Fruit fly (Drosophila melanogaster): ENCODE results near the gene nebu.

DNA sequence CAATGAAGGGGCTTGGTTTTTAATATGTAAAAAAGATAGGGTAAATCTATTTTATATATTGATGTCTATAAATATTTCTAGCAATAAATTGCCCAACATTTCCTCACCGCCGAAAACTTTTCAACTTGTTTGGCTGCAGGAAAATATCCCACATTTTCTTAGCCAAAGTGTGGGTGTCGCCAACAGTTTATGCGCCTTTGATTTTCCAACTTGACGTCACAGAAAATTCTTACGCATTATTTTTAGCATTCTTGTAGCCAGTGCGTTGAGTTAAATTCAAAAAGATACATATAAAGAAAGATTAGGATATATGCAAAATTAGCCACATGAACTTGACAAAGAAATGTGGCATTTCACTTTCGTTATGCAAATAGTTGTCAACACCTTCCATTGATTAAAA is 3.0 kb downstream of the nebu start:
- TF ChIP-seq sage (GFP tag; optimal IDR thresholded peaks at IDR 0.05) (no peak), Dfd (GFP tag; optimal IDR thresholded peaks at IDR 0.05) (no peak), Hnf4 (GFP tag; optimal IDR thresholded peaks at IDR 0.05) (no peak), usp (GFP tag; optimal IDR thresholded peaks at IDR 0.05) (no peak), CG32264 (GFP tag; optimal IDR thresholded peaks at IDR 0.05) (no peak), ey (GFP tag; optimal IDR thresholded peaks at IDR 0.05) (no peak), pan (optimal IDR thresholded peaks at IDR 0.05) (no peak), OdsH (GFP tag; optimal IDR thresholded peaks at IDR 0.05) (no peak), h (GFP tag; optimal IDR thresholded peaks at IDR 0.05) (no peak), Myc (optimal IDR thresholded peaks at IDR 0.05) (no peak), sv (GFP tag; optimal IDR thresholded peaks at IDR 0.05) (no peak)

Measured in whole organism, wandering third instar larva.